Fruit fly (Drosophila melanogaster) whole organism, embryonic: Measurements from ENCODE around the gene CG33181.

Experiments used
- Atf6 ChIP-seq: fragments of 200-800 bp; sonication (Bioruptor generic); IDR thresholded peaks from 2 replicates; pipeline ENCODE4 v1.3.6; 2022; ENCODE audit warnings: missing biosample characterization, missing genetic modification characterization
- B-H2 ChIP-seq: fragments of 200-800 bp; sonication (Bioruptor generic); optimal IDR thresholded peaks from 2 replicates; lab custom pipeline; 2018; ENCODE audit warnings: missing biosample characterization, mild to moderate bottlenecking, missing genetic modification characterization
- Bdp1 ChIP-seq: fragments of 200-800 bp; sonication (Bioruptor generic); optimal IDR thresholded peaks from 3 replicates; lab custom pipeline; 2016; ENCODE audit warnings: missing biosample characterization, missing genetic modification characterization
- CG10431 ChIP-seq: fragments of 200-800 bp; sonication (Bioruptor generic); optimal IDR thresholded peaks from 3 replicates; lab custom pipeline; 2018; ENCODE audit warnings: missing biosample characterization, mild to moderate bottlenecking, missing genetic modification characterization
- CG10654 ChIP-seq: fragments of 200-800 bp; sonication (Bioruptor generic); optimal IDR thresholded peaks from 2 replicates; lab custom pipeline; 2016; ENCODE audit warnings: missing biosample characterization, missing genetic modification characterization
- CG12219 ChIP-seq: fragments of 200-800 bp; sonication (Bioruptor generic); optimal IDR thresholded peaks from 3 replicates; lab custom pipeline; 2018; ENCODE audit warnings: missing biosample characterization, mild to moderate bottlenecking, missing genetic modification characterization
- CG12236 ChIP-seq: fragments of 200-800 bp; sonication (Bioruptor generic); optimal IDR thresholded peaks from 2 replicates; lab custom pipeline; 2016; ENCODE audit warnings: missing biosample characterization, missing genetic modification characterization
- CG13123 ChIP-seq: fragments of 200-800 bp; sonication (Bioruptor generic); optimal IDR thresholded peaks from 2 replicates; lab custom pipeline; 2016; ENCODE audit warnings: missing biosample characterization, missing genetic modification characterization
- CG15073 ChIP-seq: fragments of 200-800 bp; sonication (Bioruptor generic); optimal IDR thresholded peaks from 2 replicates; lab custom pipeline; 2016; ENCODE audit warnings: missing biosample characterization, missing genetic modification characterization
- CG1602 ChIP-seq: fragments of 200-800 bp; sonication (Bioruptor generic); optimal IDR thresholded peaks from 3 replicates; lab custom pipeline; 2016; ENCODE audit warnings: missing biosample characterization, missing genetic modification characterization
- CG16815 ChIP-seq: fragments of 200-800 bp; sonication (Bioruptor generic); optimal IDR thresholded peaks from 3 replicates; lab custom pipeline; 2017; ENCODE audit warnings: missing biosample characterization, mild to moderate bottlenecking, missing genetic modification characterization
- CG17385 ChIP-seq: fragments of 200-800 bp; sonication (Bioruptor generic); optimal IDR thresholded peaks from 3 replicates; lab custom pipeline; 2018; ENCODE audit warnings: missing biosample characterization, mild to moderate bottlenecking, missing genetic modification characterization
- CG18262 ChIP-seq: fragments of 200-800 bp; optimal IDR thresholded peaks from 3 replicates; lab custom pipeline; 2019; ENCODE audit warnings: missing biosample characterization, mild to moderate bottlenecking, missing genetic modification characterization, moderate library complexity
- CG1832 ChIP-seq: fragments of 200-800 bp; sonication (Bioruptor generic); optimal IDR thresholded peaks from 2 replicates; lab custom pipeline; 2017; ENCODE audit warnings: missing biosample characterization, mild to moderate bottlenecking, missing genetic modification characterization, inconsistent platforms
- CG32532 ChIP-seq: fragments of 200-800 bp; sonication (Bioruptor generic); IDR thresholded peaks from 2 replicates; pipeline ENCODE4 v1.3.6; 2022; ENCODE audit warnings: missing biosample characterization, missing genetic modification characterization
- CG32772 ChIP-seq: fragments of 200-800 bp; sonication (Bioruptor generic); IDR thresholded peaks from 2 replicates; pipeline ENCODE4 v1.3.6; 2022; ENCODE audit warnings: missing biosample characterization, missing genetic modification characterization
- CG6791 ChIP-seq: fragments of 200-800 bp; sonication (Bioruptor generic); IDR thresholded peaks from 3 replicates; pipeline ENCODE4 v1.3.6; 2022; ENCODE audit warnings: missing biosample characterization, missing genetic modification characterization; ENCODE audit not compliant: partially characterized antibody
- CG7357 ChIP-seq: fragments of 200-800 bp; sonication (Bioruptor generic); IDR thresholded peaks from 3 replicates; pipeline ENCODE4 v1.3.6; 2022; ENCODE audit warnings: missing biosample characterization, missing genetic modification characterization
- CG7745 ChIP-seq: fragments of 200-800 bp; sonication (Bioruptor generic); optimal IDR thresholded peaks from 2 replicates; lab custom pipeline; 2018; ENCODE audit warnings: missing biosample characterization, mild to moderate bottlenecking, missing genetic modification characterization, moderate library complexity
- CG7928 ChIP-seq: fragments of 200-800 bp; sonication (Bioruptor generic); optimal IDR thresholded peaks from 2 replicates; lab custom pipeline; 2017; ENCODE audit warnings: missing biosample characterization, mild to moderate bottlenecking, missing genetic modification characterization
- CG8290 ChIP-seq, 3 experiments: fragments of 200-800 bp; sonication (Bioruptor generic); optimal IDR thresholded peaks; 2 replicates each; lab custom pipeline; 2016 to 2019; ENCODE audit warnings: missing biosample characterization in 3 of 3, missing genetic modification characterization in 3 of 3, mild to moderate bottlenecking in 2 of 3, moderate library complexity in 1 of 3
- Chrac-16 ChIP-seq: fragments of 200-800 bp; sonication (Bioruptor generic); optimal IDR thresholded peaks from 3 replicates; lab custom pipeline; 2016; ENCODE audit warnings: missing biosample characterization, missing genetic modification characterization
- Doc2 ChIP-seq: fragments of 200-800 bp; sonication (Bioruptor generic); IDR thresholded peaks from 2 replicates; pipeline ENCODE4 v1.3.6; 2022; ENCODE audit warnings: missing biosample characterization, missing genetic modification characterization
- Dref ChIP-seq: fragments of 200-800 bp; sonication (Bioruptor generic); IDR thresholded peaks from 2 replicates; pipeline ENCODE4 v1.3.6; 2022; ENCODE audit warnings: missing biosample characterization, missing genetic modification characterization
- Fer2 ChIP-seq: fragments of 200-800 bp; sonication (Bioruptor generic); optimal IDR thresholded peaks from 2 replicates; lab custom pipeline; 2018; ENCODE audit warnings: missing biosample characterization, mild to moderate bottlenecking, missing genetic modification characterization, moderate library complexity
- H15 ChIP-seq: fragments of 200-800 bp; sonication (Bioruptor generic); IDR thresholded peaks from 3 replicates; pipeline ENCODE4 v1.3.6; 2022; ENCODE audit warnings: missing biosample characterization, missing genetic modification characterization
- HLHmδ ChIP-seq: fragments of 200-800 bp; sonication (Bioruptor generic); optimal IDR thresholded peaks from 2 replicates; lab custom pipeline; 2018; ENCODE audit warnings: missing biosample characterization, mild to moderate bottlenecking, missing genetic modification characterization, moderate library complexity
- Oaz ChIP-seq: fragments of 200-800 bp; sonication (Bioruptor generic); IDR thresholded peaks from 2 replicates; pipeline ENCODE4 v1.3.6; 2022; ENCODE audit warnings: missing biosample characterization, missing genetic modification characterization
- Ptx1 ChIP-seq: fragments of 200-800 bp; sonication (Bioruptor generic); IDR thresholded peaks from 2 replicates; pipeline ENCODE4 v1.3.6; 2022; ENCODE audit warnings: missing biosample characterization, missing genetic modification characterization
- Sry-β ChIP-seq: fragments of 200-800 bp; sonication (Bioruptor generic); optimal IDR thresholded peaks from 2 replicates; lab custom pipeline; 2018; ENCODE audit warnings: missing biosample characterization, mild to moderate bottlenecking, missing genetic modification characterization, moderate library complexity
- TFAM ChIP-seq: fragments of 200-800 bp; sonication (Bioruptor generic); optimal IDR thresholded peaks from 2 replicates; lab custom pipeline; 2017; ENCODE audit warnings: missing biosample characterization, missing genetic modification characterization, inconsistent platforms
- Tbp ChIP-seq: fragments of >200 bp; optimal IDR thresholded peaks from 2 replicates; lab custom pipeline; 2018; ENCODE audit warnings: missing biosample characterization, missing genetic modification characterization
- bcd ChIP-seq: fragments of 200-800 bp; sonication (Bioruptor generic); optimal IDR thresholded peaks from 2 replicates; lab custom pipeline; 2017; ENCODE audit warnings: missing biosample characterization, mild to moderate bottlenecking, missing genetic modification characterization
- caup ChIP-seq: fragments of 200-800 bp; sonication (Bioruptor generic); optimal IDR thresholded peaks from 3 replicates; lab custom pipeline; 2017; ENCODE audit warnings: missing biosample characterization, mild to moderate bottlenecking, missing genetic modification characterization, moderate library complexity; ENCODE audit not compliant: severe bottlenecking
- dan ChIP-seq: fragments of 200-800 bp; sonication (Bioruptor generic); IDR thresholded peaks from 2 replicates; pipeline ENCODE4 v1.3.6; 2022; ENCODE audit warnings: missing biosample characterization, missing genetic modification characterization
- dimm ChIP-seq: fragments of 200-800 bp; sonication (Bioruptor generic); IDR thresholded peaks from 2 replicates; pipeline ENCODE4 v1.3.6; 2022; ENCODE audit warnings: missing biosample characterization, missing genetic modification characterization
- dmrt11E ChIP-seq: fragments of 200-800 bp; sonication (Bioruptor generic); optimal IDR thresholded peaks from 3 replicates; lab custom pipeline; 2018; ENCODE audit warnings: missing biosample characterization, mild to moderate bottlenecking, missing genetic modification characterization, moderate library complexity
- dpn ChIP-seq, 2 experiments: fragments of 200-800 bp; sonication (Bioruptor generic); optimal IDR thresholded peaks; 3 replicates each; lab custom pipeline; 2016; ENCODE audit warnings: missing biosample characterization in 2 of 2, missing genetic modification characterization in 2 of 2
- fd102C ChIP-seq: fragments of 200-800 bp; sonication (Bioruptor generic); optimal IDR thresholded peaks from 2 replicates; lab custom pipeline; 2018; ENCODE audit warnings: missing biosample characterization, mild to moderate bottlenecking, missing genetic modification characterization, moderate library complexity
- gce ChIP-seq: fragments of 200-800 bp; sonication (Bioruptor generic); IDR thresholded peaks from 3 replicates; pipeline ENCODE4 v1.3.6; 2022; ENCODE audit warnings: missing biosample characterization, missing genetic modification characterization
- grau ChIP-seq: fragments of 200-800 bp; optimal IDR thresholded peaks from 3 replicates; lab custom pipeline; 2019; ENCODE audit warnings: missing biosample characterization, mild to moderate bottlenecking, missing genetic modification characterization, moderate library complexity
- kni ChIP-seq: fragments of 200-800 bp; sonication (Bioruptor generic); optimal IDR thresholded peaks from 3 replicates; lab custom pipeline; 2017; ENCODE audit warnings: mild to moderate bottlenecking, missing biosample characterization, missing genetic modification reagents, missing genetic modification characterization
- luna ChIP-seq: fragments of 200-800 bp; sonication (Bioruptor generic); optimal IDR thresholded peaks from 2 replicates; lab custom pipeline; 2016; ENCODE audit warnings: missing biosample characterization, missing genetic modification characterization
- oc ChIP-seq: fragments of 200-800 bp; sonication (Bioruptor generic); optimal IDR thresholded peaks from 2 replicates; lab custom pipeline; 2018; ENCODE audit warnings: missing biosample characterization, mild to moderate bottlenecking, missing genetic modification characterization, moderate library complexity
- shn ChIP-seq: fragments of 200-800 bp; sonication (Bioruptor generic); optimal IDR thresholded peaks from 3 replicates; lab custom pipeline; 2016; ENCODE audit warnings: missing biosample characterization, missing genetic modification characterization
- sim ChIP-seq: fragments of 200-800 bp; sonication (Bioruptor generic); IDR thresholded peaks from 2 replicates; pipeline ENCODE4 v1.3.6; 2022; ENCODE audit warnings: missing biosample characterization, missing genetic modification characterization
- sima ChIP-seq: fragments of 200-800 bp; sonication (Bioruptor generic); optimal IDR thresholded peaks from 2 replicates; lab custom pipeline; 2016; ENCODE audit warnings: missing biosample characterization, missing genetic modification characterization
- tup ChIP-seq: fragments of 200-800 bp; sonication (Bioruptor generic); optimal IDR thresholded peaks from 2 replicates; lab custom pipeline; 2016; ENCODE audit warnings: missing biosample characterization, mild to moderate bottlenecking, missing genetic modification characterization, moderate library complexity
- vnd ChIP-seq: fragments of 200-800 bp; sonication (Bioruptor generic); IDR thresholded peaks from 3 replicates; pipeline ENCODE4 v1.3.6; 2022; ENCODE audit warnings: missing biosample characterization, missing genetic modification characterization; ENCODE audit not compliant: partially characterized antibody
- wek ChIP-seq: fragments of 200-800 bp; sonication (Bioruptor generic); optimal IDR thresholded peaks from 3 replicates; lab custom pipeline; 2018; ENCODE audit warnings: missing biosample characterization, mild to moderate bottlenecking, missing genetic modification characterization, moderate library complexity
- zfh1 ChIP-seq: fragments of 200-800 bp; sonication (Bioruptor generic); IDR thresholded peaks from 3 replicates; pipeline ENCODE4 v1.3.6; 2022; ENCODE audit warnings: missing biosample characterization, missing genetic modification characterization

Gene CG33181

DNA sequence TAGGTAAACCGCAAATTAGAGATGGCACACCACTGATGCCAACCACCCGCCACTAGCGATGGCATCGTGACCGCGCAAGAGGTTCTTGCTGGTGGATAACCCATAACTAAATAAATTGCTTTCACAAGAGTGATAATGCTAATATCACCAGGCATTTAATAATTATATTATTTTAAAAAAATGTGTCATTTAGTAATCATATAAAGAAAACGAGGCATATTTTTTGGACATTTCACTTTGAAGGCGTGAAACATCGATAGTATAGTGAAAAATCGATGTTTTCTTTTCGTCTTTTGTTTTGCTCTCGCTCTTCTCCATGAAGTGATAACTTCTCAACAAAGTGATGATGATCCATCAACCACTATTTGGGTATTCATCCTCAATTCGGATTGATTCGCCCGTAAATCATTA, 69.6 kb downstream of the CG33181 start, which contains the start of gene IntS4 (continued):
- TF ChIP-seq CG15073 (GFP tag; lab: Kevin White, UChicago) (no peak), sima (GFP tag; lab: Kevin White, UChicago) (no peak), CG8290 (GFP tag; optimal IDR thresholded peaks at IDR 0.05; lab: Kevin White, UChicago) (peak; percentile 62), CG8290 (tag; optimal IDR thresholded peaks at IDR 0.05; lab: Kevin White, UChicago) (peak; percentile 11 to 57), wek (no peak), CG7928 (GFP tag; lab: Kevin White, UChicago) (peak; percentile 19), dpn (GFP tag; optimal IDR thresholded peaks at IDR 0.05; lab: Kevin White, UChicago) (peak; percentile 39 to 82), Dref (peak; percentile 69), CG6791 (GFP tag; lab: Robert Waterston, UW) (peak; percentile 88), TFAM (GFP tag; lab: Kevin White, UChicago) (no peak), CG32772 (GFP tag; lab: Robert Waterston, UW) (0 out of 2 replicates have a peak, but pooled peaks have one; percentile 40), B-H2 (peak; percentile 79), Doc2 (GFP tag; lab: Robert Waterston, UW) (no peak), CG16815 (GFP tag; lab: Kevin White, UChicago) (peak; percentile 26), bcd (GFP tag; lab: Kevin White, UChicago) (no peak), CG18262 (tag; lab: Kevin White, UChicago) (peak; percentile 64), CG1602 (GFP tag; lab: Kevin White, UChicago) (peak; percentile 46), Chrac-16 (GFP tag; lab: Kevin White, UChicago) (peak; percentile 70), Fer2 (tag; lab: Kevin White, UChicago) (peak; percentile 58), tup (GFP tag; lab: Kevin White, UChicago) (peak; percentile 25), sim (GFP tag; lab: Robert Waterston, UW) (no peak), dan (GFP tag; lab: Robert Waterston, UW) (no peak), shn (GFP tag; lab: Kevin White, UChicago) (peak; percentile 8), HLHmδ (GFP tag; lab: Kevin White, UChicago) (no peak), Atf6 (GFP tag; lab: Robert Waterston, UW) (peak; percentile 38; the same call in 1 of the 2 replicates), CG12219 (no peak), Oaz (GFP tag; lab: Robert Waterston, UW) (no peak), Bdp1 (GFP tag; lab: Kevin White, UChicago) (no peak), grau (tag; lab: Kevin White, UChicago) (peak; percentile 72), luna (peak; percentile 15), gce (GFP tag; lab: Robert Waterston, UW) (no peak), Tbp (no peak), zfh1 (GFP tag; lab: Robert Waterston, UW) (peak; percentile 50; the same call in 1 of the 3 replicates), Sry-β (GFP tag; lab: Kevin White, UChicago) (peak; percentile 69), CG7745 (tag; lab: Kevin White, UChicago) (no peak), CG1832 (GFP tag; lab: Kevin White, UChicago) (no peak), CG17385 (GFP tag; lab: Kevin White, UChicago) (peak; percentile 33), dmrt11E (tag; lab: Kevin White, UChicago) (peak; percentile 45), fd102C (no peak), CG10654 (peak; percentile 56), dimm (GFP tag; lab: Robert Waterston, UW) (no peak), CG32532 (GFP tag; lab: Robert Waterston, UW) (peak; percentile 78), CG7357 (GFP tag; lab: Robert Waterston, UW) (no peak), Ptx1 (peak; percentile 78), CG10431 (GFP tag; lab: Kevin White, UChicago) (no peak), kni (GFP tag; lab: Kevin White, UChicago) (peak; percentile 4), vnd (peak; percentile 94), CG13123 (GFP tag; lab: Kevin White, UChicago) (peak; percentile 42), CG12236 (GFP tag; lab: Kevin White, UChicago) (no peak), caup (no peak), H15 (no peak), oc (tag; lab: Kevin White, UChicago) (no peak)
